Fruit fly (Drosophila melanogaster): ENCODE data around the gene CG9921.
A peak's percentile ranks its signal among the peaks of the same experiment; 100 is the strongest.

CG9921 gene

DNA sequence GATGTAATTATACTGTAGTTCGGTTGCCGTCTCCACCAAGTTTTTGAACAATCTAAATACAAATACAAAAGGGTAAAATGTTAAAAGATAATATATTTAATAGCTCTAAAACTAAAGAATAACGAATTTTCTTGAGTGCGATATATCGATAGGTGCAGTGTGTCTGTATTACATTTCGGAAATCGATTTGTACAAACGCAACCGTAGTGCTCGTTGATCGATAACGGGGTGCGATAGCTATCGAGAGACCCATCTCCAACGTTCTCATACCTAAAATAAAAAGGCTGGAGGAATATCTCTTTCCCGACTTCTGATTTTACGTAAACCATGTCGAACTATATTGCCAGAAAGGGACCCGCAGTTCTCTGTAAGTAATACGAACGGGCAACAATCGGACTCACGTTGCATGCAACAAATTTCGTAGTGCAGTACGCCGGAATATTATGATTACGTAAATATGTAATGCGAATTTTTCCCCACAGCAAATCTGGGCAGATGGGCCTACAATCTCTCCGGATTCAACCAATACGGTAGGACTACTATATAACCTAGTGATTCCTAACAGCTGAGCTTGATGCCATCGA lies 47.2 kb downstream of the CG9921 start, which contains the start of gene UQCR-14 (continued):
- peak; percentile 44; the same call in 1 of the 2 replicates for TF ChIP-seq rib (GFP tag; IDR thresholded peaks at IDR 0.05)
- TF ChIP-seq Sin3A (optimal IDR thresholded peaks at IDR 0.05): peak; percentile 28
- no peak for TF ChIP-seq her (GFP tag; optimal IDR thresholded peaks at IDR 0.05)
- TF ChIP-seq ranshi (GFP tag; IDR thresholded peaks at IDR 0.05): 0 out of 2 replicates have a peak, but pooled peaks have one; percentile 27
- no peak for TF ChIP-seq CG7556 (GFP tag; optimal IDR thresholded peaks at IDR 0.05)
- no peak for TF ChIP-seq Atf6 (GFP tag; IDR thresholded peaks at IDR 0.05)
- TF ChIP-seq ems (GFP tag; optimal IDR thresholded peaks at IDR 0.05): peak; percentile 2
- TF ChIP-seq CG3407 (GFP tag; optimal IDR thresholded peaks at IDR 0.05): no peak
- TF ChIP-seq Kr (GFP tag; optimal IDR thresholded peaks at IDR 0.05): no peak
- TF ChIP-seq crol (GFP tag; IDR thresholded peaks at IDR 0.05): no peak
- no peak for TF ChIP-seq tap (tag; optimal IDR thresholded peaks at IDR 0.05)
- no peak for TF ChIP-seq CG15011 (GFP tag; optimal IDR thresholded peaks at IDR 0.05)
- peak; percentile 36; the same call in 1 of the 2 replicates for TF ChIP-seq NFAT (GFP tag; IDR thresholded peaks at IDR 0.05)
- TF ChIP-seq CG17328 (GFP tag; IDR thresholded peaks at IDR 0.05): no peak
- no peak for TF ChIP-seq CG17912 (GFP tag; optimal IDR thresholded peaks at IDR 0.05)
- TF ChIP-seq CG32532 (GFP tag; IDR thresholded peaks at IDR 0.05): peak; percentile 53
- no peak for TF ChIP-seq CG12104 (GFP tag; optimal IDR thresholded peaks at IDR 0.05)
- TF ChIP-seq CG1602 (GFP tag; optimal IDR thresholded peaks at IDR 0.05): no peak
- no peak for TF ChIP-seq PHDP (tag; optimal IDR thresholded peaks at IDR 0.05)
- peak; percentile 74 for TF ChIP-seq row (GFP tag; IDR thresholded peaks at IDR 0.05)
- TF ChIP-seq ac (GFP tag; optimal IDR thresholded peaks at IDR 0.05): no peak
- TF ChIP-seq repo (GFP tag; optimal IDR thresholded peaks at IDR 0.05): no peak
- peak; percentile 98 for TF ChIP-seq chinmo (GFP tag; IDR thresholded peaks at IDR 0.05; ENCODE audit: partially characterized antibody)
- TF ChIP-seq CG17359 (tag; optimal IDR thresholded peaks at IDR 0.05): no peak
- TF ChIP-seq CG32767 (GFP tag; IDR thresholded peaks at IDR 0.05): peak; percentile 30; the same call in 1 of the 2 replicates
- no peak for TF ChIP-seq CG32772 (GFP tag; IDR thresholded peaks at IDR 0.05)
- TF ChIP-seq Lhr (GFP tag; optimal IDR thresholded peaks at IDR 0.05): peak; percentile 66
- no peak for TF ChIP-seq cg (GFP tag; optimal IDR thresholded peaks at IDR 0.05)
- no peak for TF ChIP-seq H15 (GFP tag; IDR thresholded peaks at IDR 0.05)
- TF ChIP-seq CG3995 (GFP tag; optimal IDR thresholded peaks at IDR 0.05): peak; percentile 34
- no peak for TF ChIP-seq schlank (tag; optimal IDR thresholded peaks at IDR 0.05)
- no peak for TF ChIP-seq ind (GFP tag; optimal IDR thresholded peaks at IDR 0.05)
- TF ChIP-seq Fer3 (tag; optimal IDR thresholded peaks at IDR 0.05): peak; percentile 24
- TF ChIP-seq E2f2 (GFP tag; IDR thresholded peaks at IDR 0.05): peak; percentile 71
- TF ChIP-seq trh (GFP tag; optimal IDR thresholded peaks at IDR 0.05): no peak
- TF ChIP-seq CG9817 (tag; optimal IDR thresholded peaks at IDR 0.05): no peak
- TF ChIP-seq ci (GFP tag; IDR thresholded peaks at IDR 0.05): no peak; the same call in 2 of the 3 replicates
- no peak for TF ChIP-seq CG13624 (GFP tag; optimal IDR thresholded peaks at IDR 0.05)
- TF ChIP-seq lov (optimal IDR thresholded peaks at IDR 0.05): no peak
- no peak for TF ChIP-seq lov (GFP tag; IDR thresholded peaks at IDR 0.05)
- no peak for TF ChIP-seq cato (GFP tag; optimal IDR thresholded peaks at IDR 0.05; ENCODE audit: borderline replicate concordance)
- no peak for TF ChIP-seq CG10274 (GFP tag; optimal IDR thresholded peaks at IDR 0.05)
- TF ChIP-seq Ets97D (GFP tag; optimal IDR thresholded peaks at IDR 0.05): peak; percentile 86
- TF ChIP-seq CG7928 (GFP tag; optimal IDR thresholded peaks at IDR 0.05): peak; percentile 17
- TF ChIP-seq unpg (GFP tag; optimal IDR thresholded peaks at IDR 0.05): no peak
- peak; percentile 71 for TF ChIP-seq CG9797 (GFP tag; optimal IDR thresholded peaks at IDR 0.05)
- peak; percentile 4 for TF ChIP-seq zfh2 (GFP tag; optimal IDR thresholded peaks at IDR 0.05)
- no peak for TF ChIP-seq pum (GFP tag; optimal IDR thresholded peaks at IDR 0.05)
- TF ChIP-seq CG31441 (GFP tag; IDR thresholded peaks at IDR 0.05): peak; percentile 29; the same call in 1 of the 2 replicates
- TF ChIP-seq maf-S (GFP tag; optimal IDR thresholded peaks at IDR 0.05): no peak
- peak; percentile 25 for TF ChIP-seq CG34376 (GFP tag; optimal IDR thresholded peaks at IDR 0.05)
- TF ChIP-seq Opbp (GFP tag; IDR thresholded peaks at IDR 0.05; ENCODE audit: partially characterized antibody): peak; percentile 98
